Fruit fly (Drosophila melanogaster): Measurements from ENCODE around the gene CG7099.

CG7099 gene

dm6 chr2L:13414525-13415481, 27.4 kb downstream of the CG7099 start, which contains the start of the genes CG16956, CG42784 and CG43850 (continued):
- TF ChIP-seq Opbp (GFP tag; IDR thresholded peaks at IDR 0.05; ENCODE audit: partially characterized antibody) (no peak), ssp (GFP tag; IDR thresholded peaks at IDR 0.05) (no peak), CG9876 (GFP tag; optimal IDR thresholded peaks at IDR 0.05) (no peak), Meics (GFP tag; optimal IDR thresholded peaks at IDR 0.05) (peak; percentile 87), otp (GFP tag; IDR thresholded peaks at IDR 0.05) (no peak), Dbx (GFP tag; IDR thresholded peaks at IDR 0.05) (no peak), grau (tag; optimal IDR thresholded peaks at IDR 0.05) (peak; percentile 57), CG4424 (GFP tag; optimal IDR thresholded peaks at IDR 0.05) (no peak), Vsx1 (GFP tag; optimal IDR thresholded peaks at IDR 0.05) (peak; percentile 65), TFAM (GFP tag; optimal IDR thresholded peaks at IDR 0.05) (no peak), CG8388 (GFP tag; optimal IDR thresholded peaks at IDR 0.05) (peak; percentile 13), crol (GFP tag; IDR thresholded peaks at IDR 0.05) (peak; percentile 25; the same call in 1 of the 2 replicates), Hmr (GFP tag; optimal IDR thresholded peaks at IDR 0.05) (peak; percentile 94), crc (GFP tag; optimal IDR thresholded peaks at IDR 0.05) (no peak), bowl (GFP tag; IDR thresholded peaks at IDR 0.05) (peak; percentile 42; the same call in 1 of the 2 replicates), CG8290 (GFP tag; optimal IDR thresholded peaks at IDR 0.05) (no peak), CG8290 (tag; optimal IDR thresholded peaks at IDR 0.05) (peak in 1 of 2 experiments; percentile 87), CG7963 (GFP tag; IDR thresholded peaks at IDR 0.05; ENCODE audit: partially characterized antibody) (no peak), B-H1 (GFP tag; IDR thresholded peaks at IDR 0.05) (no peak), Abd-B (GFP tag; optimal IDR thresholded peaks at IDR 0.05) (no peak), Myb (GFP tag; optimal IDR thresholded peaks at IDR 0.05) (no peak), CG8089 (GFP tag; optimal IDR thresholded peaks at IDR 0.05) (peak; percentile 13), BEAF-32 (GFP tag; optimal IDR thresholded peaks at IDR 0.05) (no peak), da (GFP tag; optimal IDR thresholded peaks at IDR 0.05) (no peak), croc (GFP tag; conservative IDR thresholded peaks at IDR 0.05) (no peak), Scr (GFP tag; IDR thresholded peaks at IDR 0.05; ENCODE audit: partially characterized antibody) (no peak), CG12104 (GFP tag; optimal IDR thresholded peaks at IDR 0.05) (peak; percentile 30), CTCF (GFP tag; optimal IDR thresholded peaks at IDR 0.05) (peak; percentile 7), CG12769 (tag; optimal IDR thresholded peaks at IDR 0.05) (no peak), CG5245 (GFP tag; optimal IDR thresholded peaks at IDR 0.05) (no peak), fd64A (GFP tag; optimal IDR thresholded peaks at IDR 0.05) (peak; percentile 17), CG10366 (GFP tag; IDR thresholded peaks at IDR 0.05) (no peak), so (GFP tag; IDR thresholded peaks at IDR 0.05) (0 out of 3 replicates have a peak, but pooled peaks have one; percentile 60), HHEX (GFP tag; optimal IDR thresholded peaks at IDR 0.05) (peak; percentile 78), emc (GFP tag; optimal IDR thresholded peaks at IDR 0.05) (no peak), CG7357 (GFP tag; IDR thresholded peaks at IDR 0.05) (no peak), CG9215 (GFP tag; IDR thresholded peaks at IDR 0.05) (no peak; the same call in 1 of the 2 replicates), CG11247 (GFP tag; IDR thresholded peaks at IDR 0.05) (no peak; the same call in 1 of the 2 replicates), CG43689 (GFP tag; IDR thresholded peaks at IDR 0.05) (peak; percentile 46; the same call in 1 of the 2 replicates), run (tag; optimal IDR thresholded peaks at IDR 0.05) (peak; percentile 41), CG10267 (tag; optimal IDR thresholded peaks at IDR 0.05) (peak; percentile 13), mld (GFP tag; IDR thresholded peaks at IDR 0.05; ENCODE audit: partially characterized antibody) (no peak), Fer3 (tag; optimal IDR thresholded peaks at IDR 0.05) (peak; percentile 75), Adf1 (GFP tag; IDR thresholded peaks at IDR 0.05) (no peak; the same call in 1 of the 2 replicates), CG6765 (GFP tag; optimal IDR thresholded peaks at IDR 0.05) (peak; percentile 90), cwo (GFP tag; optimal IDR thresholded peaks at IDR 0.05) (peak; percentile 56), nau (GFP tag; optimal IDR thresholded peaks at IDR 0.05) (peak; percentile 65), sug (tag; optimal IDR thresholded peaks at IDR 0.05) (peak; percentile 54), ac (GFP tag; optimal IDR thresholded peaks at IDR 0.05) (no peak)

Data from whole organism, embryonic.